Worm (Caenorhabditis elegans): Measurements from ENCODE around the gene irld-48.
A peak's percentile ranks its signal among the peaks of the same experiment; 100 is the strongest.

Gene irld-48

DNA sequence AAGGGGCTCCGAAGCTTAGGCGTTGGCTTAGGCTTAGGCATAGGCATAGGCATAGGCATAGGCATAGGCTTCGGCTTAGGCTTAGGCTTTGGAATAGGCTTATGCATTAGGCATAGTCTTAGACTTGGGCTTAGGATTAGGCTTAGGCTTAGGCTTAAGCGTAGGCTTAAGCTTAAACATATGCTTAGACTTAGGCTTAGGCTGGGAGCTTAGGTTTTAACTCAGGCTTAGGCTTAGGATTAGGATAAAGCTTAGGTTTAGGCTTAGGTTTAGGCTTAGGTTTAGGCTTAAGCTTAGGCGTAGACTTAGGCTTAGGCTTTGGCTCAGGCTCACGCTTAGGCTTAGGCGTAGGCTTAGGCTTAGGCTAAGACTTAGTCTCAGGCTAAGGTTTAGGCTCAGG lies 34.2 kb downstream of the irld-48 start:
- TF ChIP-seq lsy-12 (tag; optimal IDR thresholded peaks at IDR 0.05), result no peak
- no peak for TF ChIP-seq elt-1 (tag; optimal IDR thresholded peaks at IDR 0.05)
- TF ChIP-seq fkh-10 (GFP tag; optimal IDR thresholded peaks at IDR 0.05), result no peak
- no peak for TF ChIP-seq nhr-237 (tag; optimal IDR thresholded peaks at IDR 0.05)
- no peak for TF ChIP-seq tbx-2 (tag; optimal IDR thresholded peaks at IDR 0.05)
- TF ChIP-seq egl-27 (tag; optimal IDR thresholded peaks at IDR 0.05), result no peak
- no peak for TF ChIP-seq aly-2 (tag; optimal IDR thresholded peaks at IDR 0.05)
- no peak for TF ChIP-seq snpc-4 (tag; optimal IDR thresholded peaks at IDR 0.05)
- no peak for TF ChIP-seq pha-4 (tag; optimal IDR thresholded peaks at IDR 0.05)
- TF ChIP-seq R02D3.7 (tag; optimal IDR thresholded peaks at IDR 0.05), result no peak
- no peak for TF ChIP-seq mml-1 (tag; optimal IDR thresholded peaks at IDR 0.05)
- TF ChIP-seq unc-39 (tag; optimal IDR thresholded peaks at IDR 0.05), result no peak
- no peak for TF ChIP-seq nhr-76 (tag; optimal IDR thresholded peaks at IDR 0.05)

DNA sequence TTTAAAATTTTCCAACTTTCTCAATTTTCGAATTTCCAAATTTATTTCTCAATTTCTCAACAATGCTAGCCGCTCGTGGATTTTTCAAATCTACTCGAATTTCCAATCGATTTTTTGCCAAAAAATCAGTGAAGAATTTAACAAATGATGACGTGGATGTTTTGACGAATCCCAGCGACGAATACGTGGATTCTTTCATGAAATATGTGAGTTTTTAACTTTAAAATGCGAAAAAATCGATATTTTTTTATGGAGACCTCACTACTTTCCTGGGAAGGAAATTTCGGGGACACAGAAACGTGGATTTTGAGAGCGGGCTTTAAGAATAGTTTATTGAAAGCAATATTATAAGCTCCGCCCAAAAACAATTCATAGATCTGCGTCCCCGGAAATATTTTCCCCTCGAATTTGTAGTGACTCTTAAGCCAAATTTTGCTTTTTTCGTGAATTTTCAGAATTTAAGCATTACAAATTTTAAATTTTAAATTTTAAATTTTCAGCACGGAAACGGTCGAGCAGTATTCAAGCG lies 35.8 kb downstream of the irld-48 start, which contains the start of gene K08A2.2:
Gene K08A2.2, plus strand, starts transcription at position 51 of the 529 bp plus-strand sequence.
- no peak for TF ChIP-seq ztf-11 (tag; optimal IDR thresholded peaks at IDR 0.05)
- no peak for TF ChIP-seq tbx-2 (tag; optimal IDR thresholded peaks at IDR 0.05)
- no peak for TF ChIP-seq daf-12 (tag; optimal IDR thresholded peaks at IDR 0.05)
- TF ChIP-seq lsy-12 (tag; optimal IDR thresholded peaks at IDR 0.05), result no peak
- no peak for TF ChIP-seq elt-3 (tag; optimal IDR thresholded peaks at IDR 0.05)
- TF ChIP-seq fos-1 (tag; optimal IDR thresholded peaks at IDR 0.05), result no peak
- no peak for TF ChIP-seq pqm-1 (tag; optimal IDR thresholded peaks at IDR 0.05)
- TF ChIP-seq unc-62 (GFP tag; optimal IDR thresholded peaks at IDR 0.05), result no peak
- TF ChIP-seq ZK546.5 (tag; optimal IDR thresholded peaks at IDR 0.05), result no peak
- no peak for TF ChIP-seq ceh-82 (tag; optimal IDR thresholded peaks at IDR 0.05)
- TF ChIP-seq nhr-76 (tag; optimal IDR thresholded peaks at IDR 0.05), result no peak
- no peak for TF ChIP-seq mdl-1 (tag; optimal IDR thresholded peaks at IDR 0.05)
- TF ChIP-seq ceh-16 (tag; optimal IDR thresholded peaks at IDR 0.05), result no peak
- no peak for TF ChIP-seq lin-39 (tag; optimal IDR thresholded peaks at IDR 0.05)
- TF ChIP-seq R02D3.7 (tag; optimal IDR thresholded peaks at IDR 0.05), result no peak
- TF ChIP-seq nhr-77 (tag; optimal IDR thresholded peaks at IDR 0.05), result no peak

DNA sequence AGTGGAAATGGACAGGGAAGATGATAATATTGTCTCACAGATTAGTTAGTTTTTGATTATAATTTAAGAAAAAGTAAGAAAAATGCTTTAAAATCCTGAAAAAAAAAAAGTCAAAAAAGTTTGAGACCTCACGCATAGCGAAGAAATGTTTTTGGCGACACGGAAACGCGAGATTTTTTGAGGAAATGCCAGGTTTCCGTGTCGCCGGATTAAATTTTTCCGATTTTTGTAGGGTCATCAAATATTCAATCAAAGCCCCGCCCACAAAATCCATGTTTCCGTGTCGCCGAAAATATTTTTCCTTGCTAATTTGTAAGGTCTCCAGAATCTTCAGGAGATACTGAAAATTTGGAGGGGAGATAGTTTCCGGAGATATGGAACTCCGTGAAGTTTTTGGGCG lies 36.4 kb downstream of the irld-48 start:
- TF ChIP-seq fos-1 (tag; optimal IDR thresholded peaks at IDR 0.05) (no peak), ztf-4 (tag; optimal IDR thresholded peaks at IDR 0.05) (no peak)

DNA sequence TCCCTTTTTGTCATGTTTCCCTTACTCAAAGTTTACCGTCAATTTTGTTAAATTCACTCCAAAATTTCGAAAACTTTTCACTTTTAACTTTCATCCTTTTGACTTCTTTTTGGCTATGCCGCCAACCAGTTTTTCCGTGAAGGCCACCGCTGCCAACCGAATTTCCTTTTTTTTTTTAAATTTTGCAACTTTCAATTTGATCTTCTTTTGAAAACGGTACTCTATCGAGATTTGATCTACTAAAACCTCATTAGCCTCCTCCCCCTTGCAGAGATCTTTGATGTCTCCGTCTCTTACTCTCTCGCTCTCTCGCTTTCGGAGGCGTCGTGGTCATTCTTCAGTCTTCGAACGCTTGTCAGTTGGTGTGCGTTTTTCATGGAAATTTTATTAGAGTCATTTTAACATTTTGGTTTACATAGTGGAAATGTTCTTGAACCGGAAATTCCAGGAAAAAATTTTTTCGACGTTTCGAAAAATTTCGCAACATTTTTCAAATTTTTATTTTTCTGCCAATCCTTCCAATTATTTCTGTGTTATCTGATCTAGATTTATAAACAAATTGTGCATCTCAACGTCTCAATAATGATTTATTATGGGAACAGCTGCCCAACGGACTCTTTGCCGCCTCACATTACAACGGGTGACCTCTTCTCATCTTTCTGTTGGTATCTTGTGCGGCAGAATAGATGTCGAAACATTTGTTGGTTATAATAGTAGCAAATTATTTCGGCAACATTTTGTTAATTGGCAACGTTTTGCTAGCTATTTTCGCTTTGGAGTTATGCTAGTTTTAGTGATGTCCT lies 38.9 kb downstream of the irld-48 start:
- TF ChIP-seq lin-39 (tag; optimal IDR thresholded peaks at IDR 0.05) (no peak), elt-1 (tag; optimal IDR thresholded peaks at IDR 0.05) (peak; percentile 7), nhr-25 (tag; optimal IDR thresholded peaks at IDR 0.05) (peak; percentile 6)

DNA sequence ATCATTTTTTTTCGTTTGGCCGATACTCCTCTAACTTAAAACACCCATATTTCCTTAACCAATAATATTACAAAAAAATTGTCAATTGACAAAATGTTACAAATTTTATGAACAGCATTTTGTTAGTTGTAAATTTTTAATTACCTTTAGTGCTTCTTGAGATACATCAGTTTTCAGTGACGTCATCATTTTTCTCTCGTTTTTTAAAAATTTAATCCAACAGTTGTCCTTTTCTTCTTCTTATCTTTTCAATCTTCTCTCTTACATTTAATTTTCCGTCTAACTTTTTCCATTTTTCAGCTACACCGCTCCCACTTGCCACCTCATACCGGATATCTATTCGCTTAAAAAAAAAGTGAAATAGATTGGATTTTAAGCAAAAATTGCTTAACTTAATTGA lies 40.9 kb downstream of the irld-48 start, which contains the start of gene lido-8:
Gene lido-8, plus strand, starts transcription at position 301 of the 400 bp plus-strand sequence.
- TF ChIP-seq elt-2 (tag; optimal IDR thresholded peaks at IDR 0.05) (no peak), pqm-1 (tag; optimal IDR thresholded peaks at IDR 0.05) (no peak)

DNA sequence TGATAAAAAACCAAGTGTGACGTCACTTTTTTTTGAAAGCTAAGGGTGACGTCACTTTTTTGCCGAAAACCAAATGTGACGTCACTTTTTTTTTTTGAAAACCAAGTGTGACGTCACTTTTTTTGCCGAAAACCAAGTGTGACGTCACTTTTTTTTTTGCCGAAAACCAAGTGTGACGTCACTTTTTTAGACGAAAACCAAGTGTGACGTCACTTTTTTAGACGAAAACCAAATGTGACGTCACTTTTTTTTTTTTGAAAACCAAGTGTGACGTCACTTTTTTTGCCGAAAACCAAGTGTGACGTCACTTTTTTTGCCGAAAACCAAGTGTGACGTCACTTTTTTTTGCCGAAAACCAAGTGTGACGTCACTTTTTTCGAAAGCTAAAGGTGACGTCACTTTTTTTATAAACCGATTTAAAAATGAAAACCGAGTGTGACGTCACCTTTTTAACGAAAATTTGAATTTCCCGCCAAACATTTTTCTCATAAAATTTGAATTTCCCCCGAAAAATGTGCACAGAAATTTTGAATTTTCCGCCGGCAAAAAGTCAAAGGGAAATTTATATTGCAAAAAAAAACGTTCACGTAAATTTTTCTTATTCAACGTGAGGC lies 42.1 kb downstream of the irld-48 start:
- no peak for TF ChIP-seq nhr-76 (tag; optimal IDR thresholded peaks at IDR 0.05)
